Worm (Caenorhabditis elegans) whole organism, L4 larva: ENCODE measurements around the gene hira-1.

Source experiments
- Y48G9A.11 ChIP-seq: fragments of 200-800 bp; sonication (Bioruptor generic); IDR thresholded peaks from 2 replicates; pipeline ENCODE4 v1.3.6; 2022; ENCODE audit warnings: missing genetic modification reagents, missing genetic modification characterization, missing compliant biosample characterization
- Y75B8A.6 ChIP-seq: fragments of 200-800 bp; sonication (Bioruptor generic); IDR thresholded peaks from 2 replicates; pipeline ENCODE4 v1.3.6; 2022; ENCODE audit warnings: missing genetic modification reagents, missing genetic modification characterization, missing compliant biosample characterization
- aha-1 ChIP-seq: fragments of 150-350 bp; peaks from one replicate; lab custom pipeline; 2014; ENCODE audit warnings: missing biosample characterization, missing genetic modification characterization
- ces-1 ChIP-seq: fragments of 150-350 bp; sonication (generic microtip); optimal IDR thresholded peaks from 4 replicates; lab custom pipeline; 2014; ENCODE audit warnings: missing biosample characterization, missing genetic modification reagents, missing genetic modification characterization
- duxl-1 ChIP-seq: sonication (generic microtip); optimal IDR thresholded peaks from 2 replicates; lab custom pipeline; 2016; ENCODE audit warnings: mild to moderate bottlenecking, missing genetic modification characterization, moderate library complexity, missing compliant biosample characterization; ENCODE audit not compliant: poor library complexity
- hlh-30 ChIP-seq: sonication (generic microtip); optimal IDR thresholded peaks from 2 replicates; lab custom pipeline; 2017; ENCODE audit warnings: antibody characterized with exemption, mild to moderate bottlenecking, missing genetic modification characterization, missing compliant biosample characterization; ENCODE audit not compliant: insufficient read depth
- lin-39 ChIP-seq: fragments of 150-350 bp; optimal IDR thresholded peaks from 2 replicates; lab custom pipeline; 2014; ENCODE audit warnings: missing biosample characterization, missing genetic modification reagents, missing genetic modification characterization
- mep-1 ChIP-seq: fragments of 150-350 bp; sonication (generic microtip); optimal IDR thresholded peaks from 3 replicates; lab custom pipeline; 2014; ENCODE audit warnings: missing biosample characterization, missing genetic modification characterization
- pqm-1 ChIP-seq: sonication (generic microtip); optimal IDR thresholded peaks from 2 replicates; lab custom pipeline; 2017; ENCODE audit warnings: missing biosample characterization, missing genetic modification characterization
- spr-3 ChIP-seq: fragments of 200-800 bp; sonication (Bioruptor generic); optimal IDR thresholded peaks from 2 replicates; lab custom pipeline; 2018; ENCODE audit warnings: mild to moderate bottlenecking, missing genetic modification characterization, missing compliant biosample characterization
- ztf-11 ChIP-seq: fragments of 150-350 bp; optimal IDR thresholded peaks from 2 replicates; lab custom pipeline; 2014; ENCODE audit warnings: missing biosample characterization, missing genetic modification characterization

- TF ChIP-seq lin-39 (tag; lab: Kevin White, UChicago): no peak
- no peak for TF ChIP-seq aha-1 (tag; lab: Kevin White, UChicago)
- no peak for TF ChIP-seq Y48G9A.11 (GFP tag; lab: Robert Waterston, UW)
- TF ChIP-seq ztf-11: no peak
- no peak for TF ChIP-seq ces-1 (GFP tag; lab: Kevin White, UChicago)
- no peak for TF ChIP-seq hlh-30 (tag; lab: Kevin White, UChicago)
- no peak for TF ChIP-seq duxl-1
- no peak for TF ChIP-seq pqm-1 (tag; lab: Kevin White, UChicago)
- TF ChIP-seq spr-3: no peak
- TF ChIP-seq Y75B8A.6: no peak
- TF ChIP-seq mep-1 (tag; lab: Kevin White, UChicago): no peak
Measured at ce11 chrIII:5165211-5165610, 25.7 kb upstream of the hira-1 start, which contains the start of gene T10F2.2.
